Fruit fly (Drosophila melanogaster) whole organism, embryonic: ENCODE measurements around the gene MED14.
A peak's percentile ranks its signal among the peaks of the same experiment; 100 is the strongest.

Source experiments
- Blimp-1 ChIP-seq: fragments of 200-800 bp; sonication (Bioruptor generic); optimal IDR thresholded peaks from 3 replicates; lab custom pipeline; 2018; ENCODE audit warnings: missing biosample characterization, missing genetic modification characterization, mild to moderate bottlenecking, moderate library complexity, missing genetic modification reagents
- CG10274 ChIP-seq: fragments of 200-800 bp; sonication (Bioruptor generic); optimal IDR thresholded peaks from 3 replicates; lab custom pipeline; 2017; ENCODE audit warnings: missing biosample characterization, mild to moderate bottlenecking, missing genetic modification characterization
- CG10543 ChIP-seq: fragments of 200-800 bp; sonication (Bioruptor generic); optimal IDR thresholded peaks from 3 replicates; lab custom pipeline; 2017; ENCODE audit warnings: missing biosample characterization, mild to moderate bottlenecking, missing genetic modification characterization, moderate library complexity
- CG10654 ChIP-seq: fragments of 200-800 bp; sonication (Bioruptor generic); optimal IDR thresholded peaks from 2 replicates; lab custom pipeline; 2016; ENCODE audit warnings: missing biosample characterization, missing genetic modification characterization
- CG11696 ChIP-seq: fragments of 200-800 bp; sonication (Bioruptor generic); IDR thresholded peaks from 2 replicates; pipeline ENCODE4 v1.3.6; 2022; ENCODE audit warnings: missing biosample characterization, missing genetic modification characterization
- CG12219 ChIP-seq: fragments of 200-800 bp; sonication (Bioruptor generic); optimal IDR thresholded peaks from 3 replicates; lab custom pipeline; 2018; ENCODE audit warnings: missing biosample characterization, mild to moderate bottlenecking, missing genetic modification characterization
- CG1233 ChIP-seq: fragments of 200-800 bp; sonication (Bioruptor generic); optimal IDR thresholded peaks from 4 replicates; lab custom pipeline; 2018; ENCODE audit warnings: missing biosample characterization, mild to moderate bottlenecking, missing genetic modification characterization
- CG13775 ChIP-seq: fragments of 200-800 bp; sonication (Bioruptor generic); optimal IDR thresholded peaks from 3 replicates; lab custom pipeline; 2017; ENCODE audit warnings: missing biosample characterization, mild to moderate bottlenecking, missing genetic modification characterization
- CG13894 ChIP-seq: fragments of 200-800 bp; sonication (Bioruptor generic); optimal IDR thresholded peaks from 3 replicates; lab custom pipeline; 2018; ENCODE audit warnings: missing biosample characterization, mild to moderate bottlenecking, missing genetic modification characterization, moderate library complexity
- CG15073 ChIP-seq: fragments of 200-800 bp; sonication (Bioruptor generic); optimal IDR thresholded peaks from 2 replicates; lab custom pipeline; 2016; ENCODE audit warnings: missing biosample characterization, missing genetic modification characterization
- CG2199 ChIP-seq: fragments of 200-800 bp; sonication (Bioruptor generic); IDR thresholded peaks from 3 replicates; pipeline ENCODE4 v1.3.6; 2022; ENCODE audit warnings: missing biosample characterization, missing genetic modification characterization
- CG30020 ChIP-seq: fragments of 200-800 bp; optimal IDR thresholded peaks from 2 replicates; lab custom pipeline; 2019; ENCODE audit warnings: missing biosample characterization, mild to moderate bottlenecking, missing genetic modification characterization, moderate library complexity
- CG4424 ChIP-seq: fragments of 200-800 bp; sonication (Bioruptor generic); optimal IDR thresholded peaks from 3 replicates; lab custom pipeline; 2016; ENCODE audit warnings: missing biosample characterization, missing genetic modification characterization
- CG6791 ChIP-seq: fragments of 200-800 bp; sonication (Bioruptor generic); IDR thresholded peaks from 3 replicates; pipeline ENCODE4 v1.3.6; 2022; ENCODE audit warnings: missing biosample characterization, missing genetic modification characterization; ENCODE audit not compliant: partially characterized antibody
- D19B ChIP-seq: fragments of 200-800 bp; sonication (Bioruptor generic); optimal IDR thresholded peaks from 2 replicates; lab custom pipeline; 2017; ENCODE audit warnings: missing biosample characterization, mild to moderate bottlenecking, missing genetic modification characterization
- Deaf1 ChIP-seq: fragments of 200-800 bp; optimal IDR thresholded peaks from 3 replicates; lab custom pipeline; 2019; ENCODE audit warnings: missing biosample characterization, mild to moderate bottlenecking, missing genetic modification characterization, moderate library complexity
- Elba2 ChIP-seq: fragments of 200-800 bp; sonication (Bioruptor generic); optimal IDR thresholded peaks from 3 replicates; lab custom pipeline; 2016; ENCODE audit warnings: missing biosample characterization, missing genetic modification characterization
- H2.0 ChIP-seq: fragments of 200-800 bp; sonication (Bioruptor generic); IDR thresholded peaks from 2 replicates; pipeline ENCODE4 v1.3.6; 2022; ENCODE audit warnings: missing biosample characterization, missing genetic modification characterization
- HLH4C ChIP-seq: fragments of 200-800 bp; sonication (Bioruptor generic); IDR thresholded peaks from 3 replicates; pipeline ENCODE4 v1.3.6; 2022; ENCODE audit warnings: missing biosample characterization, missing genetic modification characterization; ENCODE audit not compliant: partially characterized antibody
- HLHmδ ChIP-seq: fragments of 200-800 bp; sonication (Bioruptor generic); optimal IDR thresholded peaks from 2 replicates; lab custom pipeline; 2018; ENCODE audit warnings: missing biosample characterization, mild to moderate bottlenecking, missing genetic modification characterization, moderate library complexity
- MBD-R2 ChIP-seq: fragments of 200-800 bp; sonication (Bioruptor generic); IDR thresholded peaks from 2 replicates; pipeline ENCODE4 v1.3.6; 2022; ENCODE audit warnings: missing biosample characterization, missing genetic modification characterization
- MESR4 ChIP-seq: fragments of 200-800 bp; sonication (Bioruptor generic); optimal IDR thresholded peaks from 2 replicates; lab custom pipeline; 2018; ENCODE audit warnings: missing biosample characterization, mild to moderate bottlenecking, missing genetic modification characterization, moderate library complexity
- MTF-1 ChIP-seq: fragments of 200-800 bp; sonication (Bioruptor generic); optimal IDR thresholded peaks from 2 replicates; lab custom pipeline; 2018; ENCODE audit warnings: missing biosample characterization, mild to moderate bottlenecking, missing genetic modification characterization, borderline replicate concordance
- Med ChIP-seq: fragments of 200-800 bp; sonication (Bioruptor generic); peaks from one replicate; lab custom pipeline; 2016; ENCODE audit warnings: missing biosample characterization, missing genetic modification characterization, mild to moderate bottlenecking, inconsistent platforms, moderate library complexity
- Ravus ChIP-seq: fragments of 200-800 bp; sonication (Bioruptor generic); IDR thresholded peaks from 2 replicates; pipeline ENCODE4 v1.3.6; 2022; ENCODE audit warnings: missing biosample characterization, missing genetic modification characterization
- YL-1 ChIP-seq: fragments of 200-800 bp; sonication (Bioruptor generic); optimal IDR thresholded peaks from 3 replicates; lab custom pipeline; 2017; ENCODE audit warnings: missing biosample characterization, mild to moderate bottlenecking, missing genetic modification characterization
- ase ChIP-seq: fragments of 200-800 bp; sonication (Bioruptor generic); IDR thresholded peaks from 3 replicates; pipeline ENCODE4 v1.3.6; 2022; ENCODE audit warnings: missing biosample characterization, missing genetic modification characterization
- croc ChIP-seq: fragments of 200-800 bp; sonication (Bioruptor generic); conservative IDR thresholded peaks from 3 replicates; pipeline ENCODE4 v1.3.6; 2022; ENCODE audit warnings: missing biosample characterization, missing genetic modification characterization
- disco-r ChIP-seq: fragments of 200-800 bp; sonication (Bioruptor generic); optimal IDR thresholded peaks from 2 replicates; lab custom pipeline; 2016; ENCODE audit warnings: missing biosample characterization, missing genetic modification characterization
- dmrt99B ChIP-seq: fragments of 200-800 bp; sonication (Bioruptor generic); optimal IDR thresholded peaks from 2 replicates; lab custom pipeline; 2018; ENCODE audit warnings: missing biosample characterization, mild to moderate bottlenecking, missing genetic modification characterization, moderate library complexity
- ftz-f1 ChIP-seq: fragments of 200-800 bp; sonication (Bioruptor generic); optimal IDR thresholded peaks from 2 replicates; lab custom pipeline; 2016; ENCODE audit warnings: missing biosample characterization, missing genetic modification characterization
- gce ChIP-seq: fragments of 200-800 bp; sonication (Bioruptor generic); IDR thresholded peaks from 3 replicates; pipeline ENCODE4 v1.3.6; 2022; ENCODE audit warnings: missing biosample characterization, missing genetic modification characterization
- gcm2 ChIP-seq: fragments of 200-800 bp; sonication (Bioruptor generic); optimal IDR thresholded peaks from 2 replicates; lab custom pipeline; 2016; ENCODE audit warnings: missing biosample characterization, missing genetic modification characterization
- gsb ChIP-seq: fragments of 200-800 bp; sonication (Bioruptor generic); IDR thresholded peaks from 2 replicates; pipeline ENCODE4 v1.3.6; 2022; ENCODE audit warnings: missing biosample characterization, missing genetic modification characterization
- ham ChIP-seq: fragments of 200-800 bp; sonication (Bioruptor generic); IDR thresholded peaks from 2 replicates; pipeline ENCODE4 v1.3.6; 2022; ENCODE audit warnings: missing biosample characterization, missing genetic modification characterization
- inv ChIP-seq: fragments of 200-800 bp; sonication (Bioruptor generic); IDR thresholded peaks from 2 replicates; pipeline ENCODE4 v1.3.6; 2022; ENCODE audit warnings: missing biosample characterization, missing genetic modification characterization; ENCODE audit not compliant: partially characterized antibody
- onecut ChIP-seq: fragments of 200-800 bp; sonication (Bioruptor generic); IDR thresholded peaks from 2 replicates; pipeline ENCODE4 v1.3.6; 2022; ENCODE audit warnings: missing biosample characterization, missing genetic modification characterization
- pita ChIP-seq: fragments of 200-800 bp; sonication (Bioruptor generic); optimal IDR thresholded peaks from 2 replicates; lab custom pipeline; 2017; ENCODE audit warnings: missing biosample characterization, mild to moderate bottlenecking, missing genetic modification characterization
- salm ChIP-seq: fragments of 200-800 bp; sonication (Bioruptor generic); optimal IDR thresholded peaks from 2 replicates; lab custom pipeline; 2018; ENCODE audit warnings: missing biosample characterization, mild to moderate bottlenecking, missing genetic modification characterization
- shn ChIP-seq: fragments of 200-800 bp; sonication (Bioruptor generic); optimal IDR thresholded peaks from 3 replicates; lab custom pipeline; 2016; ENCODE audit warnings: missing biosample characterization, missing genetic modification characterization
- sim ChIP-seq: fragments of 200-800 bp; sonication (Bioruptor generic); IDR thresholded peaks from 2 replicates; pipeline ENCODE4 v1.3.6; 2022; ENCODE audit warnings: missing biosample characterization, missing genetic modification characterization
- sisA ChIP-seq: fragments of 200-800 bp; sonication (Bioruptor generic); IDR thresholded peaks from 2 replicates; pipeline ENCODE4 v1.3.6; 2022; ENCODE audit warnings: missing biosample characterization, missing genetic modification characterization
- sr ChIP-seq: fragments of 200-800 bp; sonication (Bioruptor generic); IDR thresholded peaks from 3 replicates; pipeline ENCODE4 v1.3.6; 2022; ENCODE audit warnings: missing biosample characterization, missing genetic modification characterization
- trh ChIP-seq: fragments of 200-800 bp; sonication (Bioruptor generic); optimal IDR thresholded peaks from 2 replicates; lab custom pipeline; 2016; ENCODE audit warnings: missing biosample characterization, missing genetic modification characterization
- vnd ChIP-seq: fragments of 200-800 bp; sonication (Bioruptor generic); IDR thresholded peaks from 3 replicates; pipeline ENCODE4 v1.3.6; 2022; ENCODE audit warnings: missing biosample characterization, missing genetic modification characterization; ENCODE audit not compliant: partially characterized antibody
- vvl ChIP-seq: fragments of 200-800 bp; sonication (Bioruptor generic); IDR thresholded peaks from 2 replicates; pipeline ENCODE4 v1.3.6; 2022; ENCODE audit warnings: missing biosample characterization, missing genetic modification characterization
- yki ChIP-seq: fragments of >200 bp; optimal IDR thresholded peaks from 3 replicates; lab custom pipeline; 2018
- z ChIP-seq: fragments of 200-800 bp; sonication (Bioruptor generic); IDR thresholded peaks from 3 replicates; pipeline ENCODE4 v1.3.6; 2022; ENCODE audit warnings: missing biosample characterization, missing genetic modification characterization
- zfh2 ChIP-seq: fragments of 200-800 bp; sonication (Bioruptor generic); optimal IDR thresholded peaks from 2 replicates; lab custom pipeline; 2016; ENCODE audit warnings: missing biosample characterization, missing genetic modification characterization

The MED14 gene

dm6 chr3L:611639-612611 lies 18.9 kb downstream of the MED14 start (continued):
- TF ChIP-seq CG4424 (peak; percentile 63), pita (GFP tag; lab: Kevin White, UChicago) (no peak), HLH4C (GFP tag; lab: Robert Waterston, UW) (no peak), CG10654 (GFP tag; lab: Kevin White, UChicago) (peak; percentile 48), onecut (GFP tag; lab: Robert Waterston, UW) (peak; percentile 71), CG11696 (GFP tag; lab: Robert Waterston, UW) (no peak), sisA (GFP tag; lab: Robert Waterston, UW) (peak; percentile 43), CG13894 (tag; lab: Kevin White, UChicago) (peak; percentile 39), Elba2 (GFP tag; lab: Kevin White, UChicago) (no peak), CG10274 (GFP tag; lab: Kevin White, UChicago) (peak; percentile 61), CG10543 (GFP tag; lab: Kevin White, UChicago) (peak; percentile 86), z (GFP tag; lab: Robert Waterston, UW) (no peak), Ravus (GFP tag; lab: Robert Waterston, UW) (no peak), CG2199 (no peak), MBD-R2 (GFP tag; lab: Robert Waterston, UW) (peak; percentile 59; the same call in 1 of the 2 replicates), inv (GFP tag; lab: Robert Waterston, UW) (no peak), gcm2 (GFP tag; lab: Kevin White, UChicago) (peak; percentile 11), ase (GFP tag; lab: Robert Waterston, UW) (peak; percentile 58; the same call in 2 of the 3 replicates), CG30020 (tag; lab: Kevin White, UChicago) (no peak), shn (GFP tag; lab: Kevin White, UChicago) (peak; percentile 59), Deaf1 (tag; lab: Kevin White, UChicago) (no peak), ftz-f1 (peak; percentile 33), CG12219 (peak; percentile 75), CG6791 (GFP tag; lab: Robert Waterston, UW) (no peak), D19B (peak; percentile 42), sr (peak; percentile 47; the same call in 1 of the 3 replicates), croc (GFP tag; lab: Robert Waterston, UW) (no peak), trh (GFP tag; lab: Kevin White, UChicago) (no peak), gce (peak; percentile 50; the same call in 1 of the 3 replicates), yki (lab: Kevin White, UChicago) (no peak), sim (GFP tag; lab: Robert Waterston, UW) (0 out of 2 replicates have a peak, but pooled peaks have one; percentile 31), gsb (GFP tag; lab: Robert Waterston, UW) (peak; percentile 76), vvl (GFP tag; lab: Robert Waterston, UW) (peak; percentile 82; the same call in 1 of the 2 replicates), CG15073 (GFP tag; lab: Kevin White, UChicago) (no peak), zfh2 (GFP tag; lab: Kevin White, UChicago) (peak; percentile 74), CG13775 (peak; percentile 71), ham (peak; percentile 51; the same call in 1 of the 2 replicates), MTF-1 (peak; percentile 78), MESR4 (GFP tag; lab: Kevin White, UChicago) (peak; percentile 8), Med (GFP tag; lab: Kevin White, UChicago) (peak; percentile 97), dmrt99B (tag; lab: Kevin White, UChicago) (peak; percentile 68), CG1233 (GFP tag; lab: Kevin White, UChicago) (peak; percentile 80), Blimp-1 (GFP tag; lab: Kevin White, UChicago) (peak; percentile 44), salm (tag; lab: Kevin White, UChicago) (no peak), YL-1 (GFP tag; lab: Kevin White, UChicago) (peak; percentile 4), disco-r (GFP tag; lab: Kevin White, UChicago) (peak; percentile 47), HLHmδ (GFP tag; lab: Kevin White, UChicago) (peak; percentile 54), H2.0 (peak; percentile 55; the same call in 1 of the 2 replicates), vnd (no peak)
